Worm (Caenorhabditis elegans): ENCODE results near the gene ptr-13.

The ptr-13 gene

ce11 chrII:11185728-11186127 lies 23.4 kb upstream of the ptr-13 start, which contains the start of gene sfxn-1.2:
TSS of gene sfxn-1.2 (plus strand) at chrII:11186028.
- no peak for TF ChIP-seq pha-4 (tag; optimal IDR thresholded peaks at IDR 0.05)
- TF ChIP-seq ama-1 (optimal IDR thresholded peaks at IDR 0.05), result no peak
- TF ChIP-seq nhr-12 (tag; optimal IDR thresholded peaks at IDR 0.05), result no peak
- TF ChIP-seq aly-2 (tag; optimal IDR thresholded peaks at IDR 0.05), result no peak

ce11 chrII:11184757-11185341 lies 22.6 kb upstream of the ptr-13 start, which contains the start of gene lir-3:
TSS of gene lir-3 (minus strand) at chrII:11184807.
- no peak for TF ChIP-seq skn-1 (tag; optimal IDR thresholded peaks at IDR 0.05)
- TF ChIP-seq fos-1 (tag; optimal IDR thresholded peaks at IDR 0.05), result no peak
- TF ChIP-seq R02D3.7 (tag; optimal IDR thresholded peaks at IDR 0.05), result no peak
- TF ChIP-seq ztf-11 (tag; optimal IDR thresholded peaks at IDR 0.05), result no peak
- TF ChIP-seq egl-27 (tag; optimal IDR thresholded peaks at IDR 0.05), result no peak
- TF ChIP-seq aly-2 (tag; optimal IDR thresholded peaks at IDR 0.05), result no peak
- no peak for TF ChIP-seq ZK546.5 (tag; optimal IDR thresholded peaks at IDR 0.05)
- no peak for TF ChIP-seq lsy-12 (tag; optimal IDR thresholded peaks at IDR 0.05)
- no peak for TF ChIP-seq sea-2 (GFP tag; optimal IDR thresholded peaks at IDR 0.05)
- TF ChIP-seq ama-1 (optimal IDR thresholded peaks at IDR 0.05), result no peak
- peak; percentile 21 for TF ChIP-seq snpc-4 (tag; optimal IDR thresholded peaks at IDR 0.05)
- TF ChIP-seq ceh-9 (tag; optimal IDR thresholded peaks at IDR 0.05), result no peak
- no peak for TF ChIP-seq ceh-16 (tag; optimal IDR thresholded peaks at IDR 0.05)
- no peak for TF ChIP-seq nhr-11 (tag; optimal IDR thresholded peaks at IDR 0.05)
- TF ChIP-seq nfya-1 (tag; optimal IDR thresholded peaks at IDR 0.05; ENCODE audit: insufficient read depth), result peak; percentile 69
- no peak for TF ChIP-seq unc-62 (GFP tag; optimal IDR thresholded peaks at IDR 0.05)
- no peak for TF ChIP-seq mml-1 (tag; optimal IDR thresholded peaks at IDR 0.05)
- no peak for TF ChIP-seq ceh-82 (tag; optimal IDR thresholded peaks at IDR 0.05)
- peak; percentile 80 for TF ChIP-seq hmg-11 (tag; optimal IDR thresholded peaks at IDR 0.05)
- no peak for TF ChIP-seq zag-1 (tag; optimal IDR thresholded peaks at IDR 0.05)
- no peak for TF ChIP-seq mdl-1 (tag; optimal IDR thresholded peaks at IDR 0.05)
- TF ChIP-seq nhr-43 (tag; optimal IDR thresholded peaks at IDR 0.05; ENCODE audit: poor library complexity, severe bottlenecking), result no peak
- TF ChIP-seq nhr-25 (tag; optimal IDR thresholded peaks at IDR 0.05), result no peak
- TF ChIP-seq egl-5 (tag; optimal IDR thresholded peaks at IDR 0.05), result peak; percentile 68
- no peak for TF ChIP-seq nhr-12 (tag; optimal IDR thresholded peaks at IDR 0.05)
- no peak for TF ChIP-seq nhr-76 (tag; optimal IDR thresholded peaks at IDR 0.05)
- TF ChIP-seq nhr-23 (tag; optimal IDR thresholded peaks at IDR 0.05), result no peak
- peak; percentile 10 for TF ChIP-seq elt-2 (tag; optimal IDR thresholded peaks at IDR 0.05)
- TF ChIP-seq unc-39 (tag; optimal IDR thresholded peaks at IDR 0.05), result no peak
- TF ChIP-seq fkh-10 (GFP tag; optimal IDR thresholded peaks at IDR 0.05), result no peak
- no peak for TF ChIP-seq nhr-67 (tag; optimal IDR thresholded peaks at IDR 0.05)
- no peak for TF ChIP-seq elt-1 (tag; optimal IDR thresholded peaks at IDR 0.05)
- TF ChIP-seq lin-39 (tag; optimal IDR thresholded peaks at IDR 0.05), result no peak
- no peak for TF ChIP-seq ztf-4 (tag; optimal IDR thresholded peaks at IDR 0.05)
- TF ChIP-seq fkh-2 (tag; optimal IDR thresholded peaks at IDR 0.05), result no peak
- no peak for TF ChIP-seq daf-12 (tag; optimal IDR thresholded peaks at IDR 0.05)
- TF ChIP-seq lin-15B (tag; optimal IDR thresholded peaks at IDR 0.05), result peak; percentile 46
- TF ChIP-seq tbx-2 (tag; optimal IDR thresholded peaks at IDR 0.05), result no peak
- no peak for TF ChIP-seq pqm-1 (tag; optimal IDR thresholded peaks at IDR 0.05)
- TF ChIP-seq nhr-237 (tag; optimal IDR thresholded peaks at IDR 0.05), result no peak
- TF ChIP-seq jun-1 (tag; optimal IDR thresholded peaks at IDR 0.05), result no peak
- no peak for TF ChIP-seq nhr-77 (tag; optimal IDR thresholded peaks at IDR 0.05)
- TF ChIP-seq elt-3 (tag; optimal IDR thresholded peaks at IDR 0.05), result no peak
- no peak for TF ChIP-seq pha-4 (tag; optimal IDR thresholded peaks at IDR 0.05)
- peak; percentile 30 for TF ChIP-seq ceh-28 (tag; optimal IDR thresholded peaks at IDR 0.05)
- no peak for TF ChIP-seq eor-1 (tag; optimal IDR thresholded peaks at IDR 0.05)
- no peak for TF ChIP-seq nhr-28 (tag; optimal IDR thresholded peaks at IDR 0.05)

Data from whole organism, L3 larva.